Fruit fly (Drosophila melanogaster): ENCODE measurements around the gene smp-30.

The smp-30 gene

dm6 chr3R:14742928-14743327 lies 8.1 kb downstream of the smp-30 start (continued):
- TF ChIP-seq Med (GFP tag) (peak; percentile 77), CG11696 (GFP tag; IDR thresholded peaks at IDR 0.05) (0 out of 2 replicates have a peak, but pooled peaks have one; percentile 44), CG16863 (GFP tag; optimal IDR thresholded peaks at IDR 0.05) (no peak), Dip3 (GFP tag; optimal IDR thresholded peaks at IDR 0.05) (no peak), chn (GFP tag; optimal IDR thresholded peaks at IDR 0.05) (no peak), NK7.1 (GFP tag; optimal IDR thresholded peaks at IDR 0.05) (no peak), CG7271 (tag; optimal IDR thresholded peaks at IDR 0.05) (no peak), CG12942 (GFP tag; optimal IDR thresholded peaks at IDR 0.05) (no peak), hkb (optimal IDR thresholded peaks at IDR 0.05) (no peak), hkb (GFP tag; IDR thresholded peaks at IDR 0.05) (peak; percentile 62; the same call in 1 of the 2 replicates), CG6272 (GFP tag; IDR thresholded peaks at IDR 0.05) (no peak), Bdp1 (GFP tag; optimal IDR thresholded peaks at IDR 0.05) (no peak), CG13894 (tag; optimal IDR thresholded peaks at IDR 0.05) (no peak), gsb-n (tag; optimal IDR thresholded peaks at IDR 0.05) (peak; percentile 74), dmrt11E (tag; optimal IDR thresholded peaks at IDR 0.05) (peak; percentile 59), Side (GFP tag; optimal IDR thresholded peaks at IDR 0.05) (no peak), kay (GFP tag; optimal IDR thresholded peaks at IDR 0.05) (no peak), CG2678 (tag; optimal IDR thresholded peaks at IDR 0.05) (peak; percentile 63), Awh (GFP tag; IDR thresholded peaks at IDR 0.05) (peak; percentile 37; the same call in 1 of the 2 replicates), trem (tag; optimal IDR thresholded peaks at IDR 0.05) (peak; percentile 10), C15 (GFP tag; IDR thresholded peaks at IDR 0.05) (no peak), yki (optimal IDR thresholded peaks at IDR 0.05) (no peak), CG2120 (GFP tag; optimal IDR thresholded peaks at IDR 0.05) (no peak), Hey (tag; optimal IDR thresholded peaks at IDR 0.05) (no peak), peb (GFP tag; IDR thresholded peaks at IDR 0.05) (0 out of 2 replicates have a peak, but pooled peaks have one; percentile 22), CG16815 (GFP tag; optimal IDR thresholded peaks at IDR 0.05) (peak; percentile 3), CG18764 (GFP tag; optimal IDR thresholded peaks at IDR 0.05) (no peak), tgo (GFP tag; IDR thresholded peaks at IDR 0.05) (peak; percentile 51; the same call in 2 of the 3 replicates), CG7372 (GFP tag; IDR thresholded peaks at IDR 0.05) (peak; percentile 44; the same call in 1 of the 2 replicates), D (optimal IDR thresholded peaks at IDR 0.05) (no peak), D (GFP tag; optimal IDR thresholded peaks at IDR 0.05) (peak; percentile 47), aop (GFP tag; IDR thresholded peaks at IDR 0.05) (peak; percentile 18; the same call in 1 of the 2 replicates), ttk (GFP tag; IDR thresholded peaks at IDR 0.05) (peak; percentile 72; the same call in 1 of the 2 replicates), dimm (GFP tag; IDR thresholded peaks at IDR 0.05) (no peak; the same call in 1 of the 2 replicates), CG17385 (GFP tag; optimal IDR thresholded peaks at IDR 0.05) (peak; percentile 47), tin (GFP tag; optimal IDR thresholded peaks at IDR 0.05) (no peak), CG2199 (GFP tag; IDR thresholded peaks at IDR 0.05) (peak; percentile 47; the same call in 1 of the 3 replicates), kni (GFP tag; optimal IDR thresholded peaks at IDR 0.05) (no peak), CG3281 (GFP tag; optimal IDR thresholded peaks at IDR 0.05) (no peak), CHES-1-like (GFP tag; optimal IDR thresholded peaks at IDR 0.05) (no peak), Blimp-1 (GFP tag; optimal IDR thresholded peaks at IDR 0.05) (peak; percentile 68), CG10654 (GFP tag; optimal IDR thresholded peaks at IDR 0.05) (no peak), CG3847 (GFP tag; IDR thresholded peaks at IDR 0.05) (0 out of 2 replicates have a peak, but pooled peaks have one; percentile 32), CG10979 (tag; optimal IDR thresholded peaks at IDR 0.05) (peak; percentile 65), insv (GFP tag; optimal IDR thresholded peaks at IDR 0.05) (no peak), CG1024 (GFP tag; IDR thresholded peaks at IDR 0.05) (peak; percentile 61; the same call in 1 of the 2 replicates), CG9876 (GFP tag; optimal IDR thresholded peaks at IDR 0.05) (no peak), CG6175 (GFP tag; IDR thresholded peaks at IDR 0.05) (no peak), bigmax (GFP tag; optimal IDR thresholded peaks at IDR 0.05) (no peak), H2.0 (GFP tag; IDR thresholded peaks at IDR 0.05) (peak; percentile 54), HHEX (GFP tag; optimal IDR thresholded peaks at IDR 0.05) (no peak), tna (GFP tag; IDR thresholded peaks at IDR 0.05; ENCODE audit: partially characterized antibody) (no peak), en (GFP tag; optimal IDR thresholded peaks at IDR 0.05) (peak; percentile 4)

Measured in whole organism, embryonic.